Fruit fly (Drosophila melanogaster) whole organism, prepupa: ENCODE data around the gene ND-24.
A peak's percentile ranks its signal among the peaks of the same experiment; 100 is the strongest.

Experiments used
- Blimp-1 ChIP-seq: fragments of 200-800 bp; sonication (Bioruptor generic); optimal IDR thresholded peaks from 3 replicates; lab custom pipeline; 2017; ENCODE audit warnings: missing biosample characterization, missing genetic modification characterization, mild to moderate bottlenecking, moderate library complexity, missing genetic modification reagents
- CG10631 ChIP-seq: fragments of 200-800 bp; sonication (Bioruptor generic); optimal IDR thresholded peaks from 2 replicates; lab custom pipeline; 2016; ENCODE audit warnings: missing biosample characterization, missing genetic modification characterization
- CG11762 ChIP-seq: fragments of 200-800 bp; sonication (Bioruptor generic); optimal IDR thresholded peaks from 3 replicates; lab custom pipeline; 2016; ENCODE audit warnings: missing biosample characterization, missing genetic modification characterization; ENCODE audit not compliant: insufficient read depth
- CG11902 ChIP-seq: fragments of 200-800 bp; sonication (Bioruptor generic); optimal IDR thresholded peaks from 3 replicates; lab custom pipeline; 2016; ENCODE audit warnings: missing biosample characterization, missing genetic modification characterization
- CG15336 ChIP-seq: fragments of 200-800 bp; sonication (Bioruptor generic); IDR thresholded peaks from 2 replicates; pipeline ENCODE4 v1.3.6; 2022; ENCODE audit warnings: missing biosample characterization, missing genetic modification characterization
- CG1621 ChIP-seq: fragments of 200-800 bp; sonication (Bioruptor generic); optimal IDR thresholded peaks from 3 replicates; lab custom pipeline; 2018; ENCODE audit warnings: missing biosample characterization, mild to moderate bottlenecking, missing genetic modification characterization
- CG32006 ChIP-seq: fragments of 200-800 bp; sonication (Bioruptor generic); optimal IDR thresholded peaks from 3 replicates; lab custom pipeline; 2017; ENCODE audit warnings: missing biosample characterization, mild to moderate bottlenecking, missing genetic modification characterization
- CG3919 ChIP-seq: fragments of 200-800 bp; sonication (Bioruptor generic); optimal IDR thresholded peaks from 3 replicates; lab custom pipeline; 2016; ENCODE audit warnings: missing biosample characterization, missing genetic modification characterization
- CG4318 ChIP-seq: fragments of 200-800 bp; sonication (Bioruptor generic); optimal IDR thresholded peaks from 3 replicates; lab custom pipeline; 2017; ENCODE audit warnings: missing biosample characterization, mild to moderate bottlenecking, missing genetic modification characterization
- CG6163 ChIP-seq: fragments of 200-800 bp; sonication (Bioruptor generic); IDR thresholded peaks from 3 replicates; pipeline ENCODE4 v1.3.6; 2022; ENCODE audit warnings: missing biosample characterization, missing genetic modification characterization
- CG6276 ChIP-seq: fragments of 200-800 bp; sonication (Bioruptor generic); optimal IDR thresholded peaks from 2 replicates; lab custom pipeline; 2017; ENCODE audit warnings: missing biosample characterization, mild to moderate bottlenecking, missing genetic modification characterization
- CG6792 ChIP-seq: fragments of 200-800 bp; sonication (Bioruptor generic); optimal IDR thresholded peaks from 3 replicates; lab custom pipeline; 2016; ENCODE audit warnings: missing biosample characterization, missing genetic modification characterization
- CG6854 ChIP-seq: fragments of 200-800 bp; sonication (Bioruptor generic); optimal IDR thresholded peaks from 2 replicates; lab custom pipeline; 2017; ENCODE audit warnings: missing biosample characterization, mild to moderate bottlenecking, missing genetic modification characterization
- CG7368 ChIP-seq: fragments of 200-800 bp; sonication (Bioruptor generic); optimal IDR thresholded peaks from 3 replicates; lab custom pipeline; 2016; ENCODE audit warnings: missing biosample characterization, missing genetic modification characterization
- CG8119 ChIP-seq: fragments of 200-800 bp; sonication (Bioruptor generic); IDR thresholded peaks from 3 replicates; pipeline ENCODE4 v1.3.6; 2022; ENCODE audit warnings: missing biosample characterization, missing genetic modification characterization
- CG8632 ChIP-seq: fragments of 200-800 bp; sonication (Bioruptor generic); optimal IDR thresholded peaks from 3 replicates; lab custom pipeline; 2016; ENCODE audit warnings: missing biosample characterization, missing genetic modification characterization
- CG9139 ChIP-seq: fragments of 200-800 bp; sonication (Bioruptor generic); optimal IDR thresholded peaks from 3 replicates; lab custom pipeline; 2017; ENCODE audit warnings: missing biosample characterization, mild to moderate bottlenecking, missing genetic modification characterization
- Eip75B ChIP-seq: fragments of 200-800 bp; sonication (Bioruptor generic); optimal IDR thresholded peaks from 3 replicates; lab custom pipeline; 2016; ENCODE audit warnings: missing biosample characterization, missing genetic modification characterization
- Eip78C ChIP-seq: fragments of 200-800 bp; sonication (Bioruptor generic); peaks from one replicate; lab custom pipeline; 2016; ENCODE audit warnings: missing biosample characterization, missing genetic modification characterization
- Eip93F ChIP-seq: fragments of 200-800 bp; sonication (Bioruptor generic); optimal IDR thresholded peaks from 2 replicates; lab custom pipeline; 2016; ENCODE audit warnings: missing biosample characterization, mild to moderate bottlenecking, missing genetic modification characterization
- Ets21C ChIP-seq: fragments of 200-800 bp; sonication (Bioruptor generic); optimal IDR thresholded peaks from 3 replicates; lab custom pipeline; 2016; ENCODE audit warnings: missing biosample characterization, missing genetic modification characterization
- Ets96B ChIP-seq: fragments of 200-800 bp; optimal IDR thresholded peaks from 2 replicates; lab custom pipeline; 2019; ENCODE audit warnings: missing biosample characterization, mild to moderate bottlenecking, missing genetic modification characterization, moderate library complexity
- Hr39 ChIP-seq: fragments of 200-800 bp; sonication (Bioruptor generic); optimal IDR thresholded peaks from 2 replicates; lab custom pipeline; 2016; ENCODE audit warnings: missing biosample characterization, missing genetic modification characterization
- Hr4 ChIP-seq: fragments of 200-800 bp; sonication (Bioruptor generic); optimal IDR thresholded peaks from 3 replicates; lab custom pipeline; 2016; ENCODE audit warnings: missing biosample characterization, missing genetic modification characterization
- Lpt ChIP-seq: fragments of 200-800 bp; sonication (Bioruptor generic); optimal IDR thresholded peaks from 3 replicates; lab custom pipeline; 2016; ENCODE audit warnings: missing biosample characterization, missing genetic modification characterization
- Met ChIP-seq: fragments of 200-800 bp; sonication (Bioruptor generic); optimal IDR thresholded peaks from 3 replicates; lab custom pipeline; 2016; ENCODE audit warnings: missing biosample characterization, missing genetic modification characterization
- Smox ChIP-seq: fragments of 200-800 bp; sonication (Bioruptor generic); optimal IDR thresholded peaks from 3 replicates; lab custom pipeline; 2016; ENCODE audit warnings: missing biosample characterization, missing genetic modification characterization
- Sox102F ChIP-seq: fragments of 200-800 bp; sonication (Bioruptor generic); optimal IDR thresholded peaks from 2 replicates; lab custom pipeline; 2016; ENCODE audit warnings: missing biosample characterization, mild to moderate bottlenecking, missing genetic modification characterization
- Sox14 ChIP-seq: fragments of 200-800 bp; sonication (Bioruptor generic); optimal IDR thresholded peaks from 3 replicates; lab custom pipeline; 2016; ENCODE audit warnings: missing biosample characterization, missing genetic modification characterization
- Sox15 ChIP-seq: fragments of 200-800 bp; sonication (Bioruptor generic); optimal IDR thresholded peaks from 3 replicates; lab custom pipeline; 2016; ENCODE audit warnings: missing biosample characterization, missing genetic modification characterization
- achi ChIP-seq: fragments of 200-800 bp; sonication (Bioruptor generic); optimal IDR thresholded peaks from 3 replicates; lab custom pipeline; 2016; ENCODE audit warnings: missing biosample characterization, missing genetic modification characterization
- cyc ChIP-seq: fragments of 200-800 bp; sonication (Bioruptor generic); optimal IDR thresholded peaks from 3 replicates; lab custom pipeline; 2016; ENCODE audit warnings: missing biosample characterization, missing genetic modification characterization
- dac ChIP-seq: fragments of 200-800 bp; sonication (Bioruptor generic); optimal IDR thresholded peaks from 2 replicates; lab custom pipeline; 2017; ENCODE audit warnings: missing biosample characterization, mild to moderate bottlenecking, missing genetic modification characterization
- dsx ChIP-seq: fragments of 200-800 bp; optimal IDR thresholded peaks from 3 replicates; lab custom pipeline; 2019; ENCODE audit warnings: missing biosample characterization, mild to moderate bottlenecking, missing genetic modification characterization, moderate library complexity; ENCODE audit not compliant: poor library complexity, severe bottlenecking
- eg ChIP-seq: fragments of 200-800 bp; sonication (Bioruptor generic); IDR thresholded peaks from 3 replicates; pipeline ENCODE4 v1.3.6; 2022; ENCODE audit warnings: missing biosample characterization, missing genetic modification characterization
- esn ChIP-seq: fragments of 200-800 bp; sonication (Bioruptor generic); optimal IDR thresholded peaks from 2 replicates; lab custom pipeline; 2016; ENCODE audit warnings: missing biosample characterization, mild to moderate bottlenecking, missing genetic modification characterization, moderate library complexity
- fd85E ChIP-seq: fragments of 200-800 bp; sonication (Bioruptor generic); optimal IDR thresholded peaks from 3 replicates; lab custom pipeline; 2016; ENCODE audit warnings: missing biosample characterization, missing genetic modification characterization
- fkh ChIP-seq: fragments of 200-800 bp; sonication (Bioruptor generic); optimal IDR thresholded peaks from 3 replicates; lab custom pipeline; 2017; ENCODE audit warnings: missing biosample characterization, mild to moderate bottlenecking, missing genetic modification characterization, moderate library complexity
- pdm3 ChIP-seq: fragments of 200-800 bp; sonication (Bioruptor generic); optimal IDR thresholded peaks from 3 replicates; lab custom pipeline; 2016; ENCODE audit warnings: missing biosample characterization, missing genetic modification characterization
- svp ChIP-seq: fragments of 200-800 bp; sonication (Bioruptor generic); peaks from one replicate; lab custom pipeline; 2016; ENCODE audit warnings: missing biosample characterization, missing genetic modification characterization
- topi ChIP-seq: fragments of 200-800 bp; sonication (Bioruptor generic); optimal IDR thresholded peaks from 3 replicates; lab custom pipeline; 2016; ENCODE audit warnings: missing biosample characterization, missing genetic modification characterization
- vri ChIP-seq: fragments of 200-800 bp; sonication (Bioruptor generic); optimal IDR thresholded peaks from 3 replicates; lab custom pipeline; 2016; ENCODE audit warnings: missing biosample characterization, mild to moderate bottlenecking, missing genetic modification characterization

The ND-24 gene

dm6 chrX:17658207-17659118, 26.6 kb downstream of the ND-24 start:
- TF ChIP-seq dac (GFP tag; lab: Kevin White, UChicago) (no peak), Blimp-1 (GFP tag; lab: Kevin White, UChicago) (no peak), dsx (no peak), CG15336 (GFP tag; lab: Robert Waterston, UW) (peak; percentile 28; the same call in 1 of the 2 replicates), CG8119 (peak; percentile 30; the same call in 1 of the 3 replicates), CG6792 (GFP tag; lab: Kevin White, UChicago) (no peak), Eip78C (GFP tag; lab: Kevin White, UChicago) (peak; percentile 51), Eip93F (GFP tag; lab: Kevin White, UChicago) (no peak), svp (peak; percentile 84), CG6163 (GFP tag; lab: Robert Waterston, UW) (0 out of 3 replicates have a peak, but pooled peaks have one; percentile 25), CG3919 (GFP tag; lab: Kevin White, UChicago) (no peak), Hr4 (no peak), CG8632 (no peak), Lpt (peak; percentile 72), Ets21C (GFP tag; lab: Kevin White, UChicago) (no peak), fkh (GFP tag; lab: Kevin White, UChicago) (peak; percentile 72), Ets96B (tag; lab: Kevin White, UChicago) (no peak), achi (GFP tag; lab: Kevin White, UChicago) (no peak), esn (GFP tag; lab: Kevin White, UChicago) (no peak)

dm6 chrX:17659119-17659452, 27.2 kb downstream of the ND-24 start:
- TF ChIP-seq CG3919 (GFP tag; lab: Kevin White, UChicago) (no peak), vri (GFP tag; lab: Kevin White, UChicago) (peak; percentile 88), Sox102F (GFP tag; lab: Kevin White, UChicago) (no peak)

- TF ChIP-seq CG1621 (no peak), CG4318 (GFP tag; lab: Kevin White, UChicago) (no peak), CG8632 (no peak), Eip75B (no peak), Met (GFP tag; lab: Kevin White, UChicago) (no peak), fd85E (GFP tag; lab: Kevin White, UChicago) (no peak)
These were observed 39.9 kb downstream of the ND-24 start, which contains the start of gene CG12990 for dm6 chrX:17671788-17672187. Gene CG12990 (minus strand): TSS chrX:17671888.

dm6 chrX:17677953-17678668, 46.2 kb downstream of the ND-24 start:
- peak; percentile 65 for TF ChIP-seq topi
- peak; percentile 57 for TF ChIP-seq CG6792 (GFP tag; lab: Kevin White, UChicago)
- no peak for TF ChIP-seq CG9139 (GFP tag; lab: Kevin White, UChicago)
- TF ChIP-seq CG7368 = peak; percentile 50
- TF ChIP-seq CG11762 (GFP tag; lab: Kevin White, UChicago) = peak; percentile 55
- no peak for TF ChIP-seq fkh (GFP tag; lab: Kevin White, UChicago)
- peak; percentile 57 for TF ChIP-seq CG10631 (GFP tag; lab: Kevin White, UChicago)
- peak; percentile 53; the same call in 1 of the 3 replicates for TF ChIP-seq CG6163 (GFP tag; lab: Robert Waterston, UW)
- TF ChIP-seq cyc (GFP tag; lab: Kevin White, UChicago) = peak; percentile 37
- no peak for TF ChIP-seq vri (GFP tag; lab: Kevin White, UChicago)
- TF ChIP-seq Eip75B = peak; percentile 68
- TF ChIP-seq CG6276 = no peak
- TF ChIP-seq eg = peak; percentile 62; the same call in 1 of the 3 replicates
- peak; percentile 59 for TF ChIP-seq CG3919 (GFP tag; lab: Kevin White, UChicago)
- peak; percentile 48 for TF ChIP-seq CG11902 (GFP tag; lab: Kevin White, UChicago)
- TF ChIP-seq achi (GFP tag; lab: Kevin White, UChicago) = peak; percentile 42
- TF ChIP-seq CG32006 (GFP tag; lab: Kevin White, UChicago) = peak; percentile 66
- no peak for TF ChIP-seq Eip93F (GFP tag; lab: Kevin White, UChicago)
- no peak for TF ChIP-seq CG6854 (GFP tag; lab: Kevin White, UChicago)
- peak; percentile 49 for TF ChIP-seq Smox (GFP tag; lab: Kevin White, UChicago)
- TF ChIP-seq Eip78C (GFP tag; lab: Kevin White, UChicago) = peak; percentile 88
- peak; percentile 51 for TF ChIP-seq pdm3
- TF ChIP-seq Sox14 (GFP tag; lab: Kevin White, UChicago) = peak; percentile 2
- no peak for TF ChIP-seq Lpt
- no peak for TF ChIP-seq Blimp-1 (GFP tag; lab: Kevin White, UChicago)
- peak; percentile 48 for TF ChIP-seq Sox15 (GFP tag; lab: Kevin White, UChicago)
- TF ChIP-seq Hr39 = peak; percentile 39
- peak; percentile 66; the same call in 2 of the 3 replicates for TF ChIP-seq CG8119
